Fruit fly (Drosophila melanogaster): ENCODE data around the gene CG1503.

Gene CG1503

dm6 chrX:21058991-21059390 lies 47.2 kb downstream of the CG1503 start (continued):
- TF ChIP-seq lbe (GFP tag; optimal IDR thresholded peaks at IDR 0.05): no peak
- TF ChIP-seq CG10366 (GFP tag; IDR thresholded peaks at IDR 0.05): peak; percentile 89
- TF ChIP-seq Rx (GFP tag; IDR thresholded peaks at IDR 0.05): peak; percentile 83
- TF ChIP-seq sc (optimal IDR thresholded peaks at IDR 0.05): no peak
- TF ChIP-seq sc (GFP tag; optimal IDR thresholded peaks at IDR 0.05): peak; percentile 74
- peak; percentile 93 for TF ChIP-seq oc (tag; optimal IDR thresholded peaks at IDR 0.05)
- peak; percentile 80 for TF ChIP-seq CG17912 (GFP tag; optimal IDR thresholded peaks at IDR 0.05)
- TF ChIP-seq onecut (GFP tag; IDR thresholded peaks at IDR 0.05): peak; percentile 90
- 0 out of 2 replicates have a peak, but pooled peaks have one; percentile 56 for TF ChIP-seq CG10321 (GFP tag; IDR thresholded peaks at IDR 0.05)
- peak; percentile 94 for TF ChIP-seq CG15269 (tag; optimal IDR thresholded peaks at IDR 0.05)
- TF ChIP-seq chif (GFP tag; optimal IDR thresholded peaks at IDR 0.05): peak; percentile 93 to 94
- peak; percentile 91 for TF ChIP-seq CG7786 (GFP tag; optimal IDR thresholded peaks at IDR 0.05)
- TF ChIP-seq unc-4 (GFP tag; IDR thresholded peaks at IDR 0.05; ENCODE audit: partially characterized antibody): no peak
- peak; percentile 86 for TF ChIP-seq NK7.1 (GFP tag; optimal IDR thresholded peaks at IDR 0.05)
- peak; percentile 90 for TF ChIP-seq Mes4 (GFP tag; optimal IDR thresholded peaks at IDR 0.05)
- TF ChIP-seq Deaf1 (tag; optimal IDR thresholded peaks at IDR 0.05): peak; percentile 58
- TF ChIP-seq CG6791 (GFP tag; IDR thresholded peaks at IDR 0.05; ENCODE audit: partially characterized antibody): no peak
- TF ChIP-seq CG7357 (GFP tag; IDR thresholded peaks at IDR 0.05): peak; percentile 56; the same call in 1 of the 3 replicates
- TF ChIP-seq sens (GFP tag): peak; percentile 99
- TF ChIP-seq run (tag; optimal IDR thresholded peaks at IDR 0.05): peak; percentile 91
- peak; percentile 52; the same call in 1 of the 2 replicates for TF ChIP-seq MBD-R2 (GFP tag; IDR thresholded peaks at IDR 0.05)
- TF ChIP-seq CG3995 (GFP tag; optimal IDR thresholded peaks at IDR 0.05): peak; percentile 39
- TF ChIP-seq CG14710 (tag; optimal IDR thresholded peaks at IDR 0.05): peak; percentile 83
- peak; percentile 85 for TF ChIP-seq lab (GFP tag; optimal IDR thresholded peaks at IDR 0.05)
- peak; percentile 66 for TF ChIP-seq sqz (GFP tag; optimal IDR thresholded peaks at IDR 0.05)
- TF ChIP-seq Oli (tag; optimal IDR thresholded peaks at IDR 0.05): peak; percentile 94
- peak; percentile 61 for TF ChIP-seq Nf-YA (GFP tag; IDR thresholded peaks at IDR 0.05)
- TF ChIP-seq CG16813 (GFP tag; IDR thresholded peaks at IDR 0.05; ENCODE audit: partially characterized antibody): no peak
- peak in 1 of 2 experiments; percentile 45 for TF ChIP-seq crp (GFP tag; optimal IDR thresholded peaks at IDR 0.05)
- TF ChIP-seq fd102C (GFP tag; optimal IDR thresholded peaks at IDR 0.05): no peak
- TF ChIP-seq gro (GFP tag; optimal IDR thresholded peaks at IDR 0.05): peak; percentile 83
- TF ChIP-seq danr (GFP tag; IDR thresholded peaks at IDR 0.05): peak; percentile 53
- TF ChIP-seq CG9437 (GFP tag; optimal IDR thresholded peaks at IDR 0.05): peak; percentile 81
- peak; percentile 86 for TF ChIP-seq Sox100B (GFP tag; optimal IDR thresholded peaks at IDR 0.05)
- peak; percentile 85 for TF ChIP-seq CG1602 (GFP tag; optimal IDR thresholded peaks at IDR 0.05)
- peak; percentile 91 for TF ChIP-seq CG12071 (GFP tag; optimal IDR thresholded peaks at IDR 0.05)
- TF ChIP-seq CG13624 (GFP tag; optimal IDR thresholded peaks at IDR 0.05): peak; percentile 89
- peak; percentile 91 for TF ChIP-seq CG9817 (tag; optimal IDR thresholded peaks at IDR 0.05)
- peak; percentile 47 for TF ChIP-seq sug (tag; optimal IDR thresholded peaks at IDR 0.05)
- TF ChIP-seq chinmo (GFP tag; IDR thresholded peaks at IDR 0.05; ENCODE audit: partially characterized antibody): no peak
- TF ChIP-seq CG6654 (GFP tag; optimal IDR thresholded peaks at IDR 0.05): peak; percentile 78
- TF ChIP-seq gem (tag; optimal IDR thresholded peaks at IDR 0.05): peak; percentile 95
- peak; percentile 74 for TF ChIP-seq scrt (GFP tag; optimal IDR thresholded peaks at IDR 0.05)
- peak; percentile 75 for TF ChIP-seq Myb (GFP tag; optimal IDR thresholded peaks at IDR 0.05)
- no peak for TF ChIP-seq HLHmδ (GFP tag; optimal IDR thresholded peaks at IDR 0.05)
- peak; percentile 68 for TF ChIP-seq zen (tag; optimal IDR thresholded peaks at IDR 0.05)
- TF ChIP-seq BtbVII (GFP tag; optimal IDR thresholded peaks at IDR 0.05): peak; percentile 82
- peak in 1 of 3 experiments; percentile 69 for TF ChIP-seq Stat92E (GFP tag; optimal IDR thresholded peaks at IDR 0.05)
- TF ChIP-seq tx (GFP tag; optimal IDR thresholded peaks at IDR 0.05): peak; percentile 89
- peak; percentile 49 for TF ChIP-seq Jarid2 (GFP tag; optimal IDR thresholded peaks at IDR 0.05)
